Worm (Caenorhabditis elegans): ENCODE measurements around the gene lgc-36.

lgc-36 gene

ce11 chrV:11281414-11282209 is 22.8 kb upstream of the lgc-36 start:
- TF ChIP-seq ttx-3 (tag; optimal IDR thresholded peaks at IDR 0.05): no peak
- no peak for TF ChIP-seq odd-2 (tag; optimal IDR thresholded peaks at IDR 0.05)
- peak; percentile 37 for TF ChIP-seq unc-42 (tag; optimal IDR thresholded peaks at IDR 0.05)
- TF ChIP-seq dmd-4 (tag; optimal IDR thresholded peaks at IDR 0.05; ENCODE audit: borderline replicate concordance): no peak
- TF ChIP-seq nfya-1 (tag; optimal IDR thresholded peaks at IDR 0.05): peak; percentile 28
- peak; percentile 67 for TF ChIP-seq unc-55 (GFP tag; optimal IDR thresholded peaks at IDR 0.05)
- no peak for TF ChIP-seq ceh-6 (GFP tag; optimal IDR thresholded peaks at IDR 0.05)

DNA sequence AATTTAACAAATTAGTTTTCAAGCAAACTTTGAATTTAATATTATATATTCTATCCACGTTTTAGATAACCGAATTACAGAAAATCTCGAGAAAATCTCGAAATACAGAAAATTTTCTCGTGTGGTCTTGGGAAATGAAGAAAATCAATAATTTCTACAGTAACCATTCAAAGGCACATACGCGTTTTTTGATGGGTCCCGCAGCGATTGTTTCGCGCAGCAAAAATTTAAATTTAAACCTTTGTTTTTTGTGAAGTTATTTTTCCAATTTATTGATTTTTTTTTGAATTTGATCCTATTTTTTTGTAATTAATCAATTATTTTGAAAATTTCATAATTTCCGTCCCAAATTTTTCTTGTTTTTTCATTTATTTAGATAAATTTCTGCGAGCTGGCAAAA is 20.8 kb upstream of the lgc-36 start:
- TF ChIP-seq nhr-232 (tag; optimal IDR thresholded peaks at IDR 0.05) (no peak), zip-5 (tag; optimal IDR thresholded peaks at IDR 0.05) (no peak), ceh-14 (tag; optimal IDR thresholded peaks at IDR 0.05) (no peak), lim-6 (tag; optimal IDR thresholded peaks at IDR 0.05) (no peak), ceh-48 (tag; optimal IDR thresholded peaks at IDR 0.05) (peak; percentile 13)

DNA sequence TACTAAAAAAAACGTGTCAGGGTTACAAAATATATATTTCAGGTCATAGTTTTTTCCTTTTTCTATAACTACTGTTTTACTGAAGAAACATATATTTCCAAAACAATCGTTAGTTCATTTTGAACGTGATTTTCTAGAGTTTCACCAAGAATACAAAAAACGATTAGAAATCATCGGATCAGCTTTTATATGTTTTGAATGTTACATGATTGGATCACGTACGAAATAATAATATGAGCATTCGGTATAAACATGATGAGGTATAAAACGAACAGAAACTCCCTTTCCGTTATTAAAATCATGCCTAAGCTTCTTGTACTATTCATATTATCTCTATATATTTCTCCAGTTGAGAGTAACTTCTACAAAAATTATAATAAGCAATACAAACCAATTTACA is 14.1 kb upstream of the lgc-36 start, which contains the start of gene clec-223:
TSS of gene clec-223 (plus strand) at position 301 of the 400 bp plus-strand sequence.
- TF ChIP-seq nhr-11 (tag; optimal IDR thresholded peaks at IDR 0.05) (no peak), unc-86 (tag; optimal IDR thresholded peaks at IDR 0.05) (no peak), fkh-6 (tag; optimal IDR thresholded peaks at IDR 0.05) (no peak), ttx-3 (tag; optimal IDR thresholded peaks at IDR 0.05) (no peak), ceh-19 (GFP tag; optimal IDR thresholded peaks at IDR 0.05) (no peak), dmd-4 (tag; optimal IDR thresholded peaks at IDR 0.05; ENCODE audit: borderline replicate concordance) (no peak)

DNA sequence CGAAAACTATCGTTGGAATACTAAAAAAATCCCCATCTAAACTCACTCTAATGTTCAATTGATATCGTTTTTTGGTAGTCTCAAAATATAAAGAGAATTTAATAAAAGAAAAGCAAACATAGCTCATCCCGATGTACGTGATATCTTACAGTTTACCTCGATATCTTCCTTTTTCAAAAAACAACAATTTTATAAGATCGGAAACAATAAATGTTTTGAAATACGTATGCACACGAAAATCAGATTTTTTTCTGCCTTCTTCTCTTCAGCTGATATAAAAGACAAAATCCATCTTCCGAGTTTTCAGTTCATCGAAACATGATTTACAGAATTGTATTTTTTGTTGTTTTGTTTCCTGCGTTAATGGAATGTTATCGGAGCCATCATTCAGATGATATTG is 12.3 kb upstream of the lgc-36 start, which contains the start of gene clec-222:
TSS of gene clec-222 (plus strand) at position 301 of the 400 bp plus-strand sequence.
- TF ChIP-seq hlh-15 (tag; optimal IDR thresholded peaks at IDR 0.05) (no peak), fkh-6 (tag; optimal IDR thresholded peaks at IDR 0.05) (no peak), nhr-11 (tag; optimal IDR thresholded peaks at IDR 0.05) (no peak), fax-1 (tag; optimal IDR thresholded peaks at IDR 0.05) (no peak), eyg-1 (tag; optimal IDR thresholded peaks at IDR 0.05) (no peak), ceh-34 (tag; optimal IDR thresholded peaks at IDR 0.05) (no peak), T23F11.4 (GFP tag; optimal IDR thresholded peaks at IDR 0.05) (no peak), sox-4 (tag; optimal IDR thresholded peaks at IDR 0.05) (no peak), pha-2 (tag; optimal IDR thresholded peaks at IDR 0.05) (no peak), F13H6.1 (tag; optimal IDR thresholded peaks at IDR 0.05) (no peak), hlh-8 (tag; optimal IDR thresholded peaks at IDR 0.05) (no peak), Y22D7AL.16 (tag; optimal IDR thresholded peaks at IDR 0.05) (no peak), pros-1 (tag; optimal IDR thresholded peaks at IDR 0.05) (no peak), dve-1 (tag; optimal IDR thresholded peaks at IDR 0.05) (no peak), ref-2 (tag; optimal IDR thresholded peaks at IDR 0.05) (no peak), ttx-3 (tag; optimal IDR thresholded peaks at IDR 0.05) (no peak)

ce11 chrV:11268791-11269190 is 10.0 kb upstream of the lgc-36 start, which contains the start of gene str-115:
Gene str-115 (plus strand): TSS chrV:11269091.
- TF ChIP-seq sox-2 (GFP tag; IDR thresholded peaks at IDR 0.05) (no peak), tbx-2 (tag; optimal IDR thresholded peaks at IDR 0.05) (no peak), lin-11 (tag; optimal IDR thresholded peaks at IDR 0.05) (no peak), pha-4 (tag; optimal IDR thresholded peaks at IDR 0.05) (no peak), mec-3 (tag; optimal IDR thresholded peaks at IDR 0.05; ENCODE audit: borderline replicate concordance) (no peak), F13H6.1 (tag; optimal IDR thresholded peaks at IDR 0.05) (no peak)
